Fruit fly (Drosophila melanogaster) whole organism, adult: ENCODE measurements around the gene Cul3.

Experiments
- CG11617 ChIP-seq: fragments of 200-800 bp; sonication (Bioruptor generic); optimal IDR thresholded peaks from 2 replicates; lab custom pipeline; 2017; ENCODE audit warnings: mild to moderate bottlenecking, missing biosample characterization, missing genetic modification reagents, missing genetic modification characterization
- CG12768 ChIP-seq: fragments of 200-800 bp; sonication (Bioruptor generic); optimal IDR thresholded peaks from 2 replicates; lab custom pipeline; 2017; ENCODE audit warnings: missing biosample characterization, missing genetic modification characterization, mild to moderate bottlenecking, moderate library complexity, missing genetic modification reagents
- CG14711 ChIP-seq: fragments of 200-800 bp; sonication (Bioruptor generic); optimal IDR thresholded peaks from 2 replicates; lab custom pipeline; 2018; ENCODE audit warnings: missing biosample characterization, mild to moderate bottlenecking, missing genetic modification characterization, moderate library complexity
- CG1620 ChIP-seq: fragments of 200-800 bp; sonication (Bioruptor generic); optimal IDR thresholded peaks from 2 replicates; lab custom pipeline; 2016; ENCODE audit warnings: missing biosample characterization, missing genetic modification characterization
- CG33017 ChIP-seq: fragments of 200-800 bp; sonication (Bioruptor generic); optimal IDR thresholded peaks from 2 replicates; lab custom pipeline; 2018; ENCODE audit warnings: missing biosample characterization, mild to moderate bottlenecking, missing genetic modification characterization, moderate library complexity
- CG5204 ChIP-seq: fragments of 200-800 bp; sonication (Bioruptor generic); optimal IDR thresholded peaks from 2 replicates; lab custom pipeline; 2016; ENCODE audit warnings: missing biosample characterization, missing genetic modification characterization
- CG7045 ChIP-seq: fragments of 200-800 bp; sonication (Bioruptor generic); optimal IDR thresholded peaks from 2 replicates; lab custom pipeline; 2017; ENCODE audit warnings: missing biosample characterization, mild to moderate bottlenecking, missing genetic modification characterization
- CG7101 ChIP-seq: fragments of 200-800 bp; sonication (Bioruptor generic); optimal IDR thresholded peaks from 2 replicates; lab custom pipeline; 2018; ENCODE audit warnings: missing biosample characterization, mild to moderate bottlenecking, missing genetic modification characterization, moderate library complexity
- Clk ChIP-seq: fragments of 200-800 bp; sonication (Bioruptor generic); optimal IDR thresholded peaks from 2 replicates; lab custom pipeline; 2017; ENCODE audit warnings: missing biosample characterization, missing genetic modification characterization
- Crg-1 ChIP-seq: fragments of 200-800 bp; sonication (Bioruptor generic); optimal IDR thresholded peaks from 2 replicates; lab custom pipeline; 2016; ENCODE audit warnings: missing biosample characterization, missing genetic modification characterization
- Hr96 ChIP-seq: fragments of 200-800 bp; sonication (Bioruptor generic); optimal IDR thresholded peaks from 2 replicates; lab custom pipeline; 2016; ENCODE audit warnings: missing biosample characterization, missing genetic modification characterization
- Mnt ChIP-seq: fragments of 200-800 bp; sonication (Bioruptor generic); optimal IDR thresholded peaks from 2 replicates; lab custom pipeline; 2016; ENCODE audit warnings: missing biosample characterization, mild to moderate bottlenecking, missing genetic modification characterization
- bab1 ChIP-seq: fragments of 200-800 bp; sonication (Bioruptor generic); optimal IDR thresholded peaks from 3 replicates; lab custom pipeline; 2019; ENCODE audit warnings: missing biosample characterization, mild to moderate bottlenecking, missing genetic modification characterization, moderate library complexity
- cic ChIP-seq: fragments of 200-800 bp; sonication (Bioruptor generic); optimal IDR thresholded peaks from 2 replicates; lab custom pipeline; 2017; ENCODE audit warnings: missing biosample characterization, mild to moderate bottlenecking, missing genetic modification characterization, moderate library complexity
- cnc ChIP-seq, 2 experiments: fragments of >200 bp; optimal IDR thresholded peaks; 2 replicates each; lab custom pipeline; 2017
- kay ChIP-seq: fragments of 200-800 bp; sonication (Bioruptor generic); peaks from one replicate; lab custom pipeline; 2016; ENCODE audit warnings: missing biosample characterization, missing genetic modification characterization, borderline replicate concordance
- ovo ChIP-seq: fragments of 200-800 bp; sonication (Bioruptor generic); optimal IDR thresholded peaks from 2 replicates; lab custom pipeline; 2016; ENCODE audit warnings: missing biosample characterization, missing genetic modification characterization
- pad ChIP-seq: fragments of 200-800 bp; sonication (Bioruptor generic); optimal IDR thresholded peaks from 3 replicates; lab custom pipeline; 2017; ENCODE audit warnings: missing biosample characterization, missing genetic modification characterization, mild to moderate bottlenecking, moderate library complexity, missing genetic modification reagents
- tj ChIP-seq: fragments of 200-800 bp; sonication (Bioruptor generic); optimal IDR thresholded peaks from 3 replicates; lab custom pipeline; 2017; ENCODE audit warnings: missing biosample characterization, mild to moderate bottlenecking, missing genetic modification characterization, moderate library complexity
- toe ChIP-seq: fragments of 200-800 bp; sonication (Bioruptor generic); optimal IDR thresholded peaks from 2 replicates; lab custom pipeline; 2016; ENCODE audit warnings: missing biosample characterization, missing genetic modification characterization

Cul3 gene

DNA sequence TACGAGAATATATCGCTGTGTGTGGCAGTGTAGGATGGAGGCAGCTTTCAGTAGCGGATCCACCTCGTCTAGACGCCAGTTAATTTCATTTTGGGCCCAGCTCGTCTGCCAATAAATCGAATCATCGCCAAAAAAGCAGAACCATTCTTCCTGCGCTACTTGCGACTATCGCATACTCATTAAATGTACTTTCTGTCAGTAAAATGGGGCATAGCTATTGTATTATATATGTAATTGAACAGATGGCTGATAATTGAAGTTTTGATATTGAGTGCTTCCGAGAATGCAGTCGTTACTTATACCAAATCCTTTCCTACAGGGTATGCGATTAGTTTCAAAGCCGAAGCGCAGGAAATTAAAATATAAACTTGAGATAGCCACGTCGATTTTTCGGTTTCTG lies 27.1 kb downstream of the Cul3 start:
- no peak for TF ChIP-seq CG1620 (GFP tag; lab: Kevin White, UChicago)
- TF ChIP-seq CG11617 (GFP tag; lab: Kevin White, UChicago), result no peak
- TF ChIP-seq tj, result no peak
- no peak for TF ChIP-seq toe (GFP tag; lab: Kevin White, UChicago)
- no peak for TF ChIP-seq CG33017
- TF ChIP-seq CG7101 (tag; lab: Kevin White, UChicago), result no peak
- TF ChIP-seq Crg-1 (GFP tag; lab: Kevin White, UChicago), result no peak
- TF ChIP-seq CG12768 (GFP tag; lab: Kevin White, UChicago), result no peak
- TF ChIP-seq ovo, result no peak
- TF ChIP-seq CG7045 (GFP tag; lab: Kevin White, UChicago), result no peak
- TF ChIP-seq Clk (GFP tag; lab: Kevin White, UChicago), result no peak
- no peak for TF ChIP-seq bab1 (GFP tag; lab: Kevin White, UChicago)
- TF ChIP-seq kay (GFP tag; lab: Kevin White, UChicago), result no peak
- no peak for TF ChIP-seq CG5204 (GFP tag; lab: Kevin White, UChicago)
- no peak for TF ChIP-seq cnc (optimal IDR thresholded peaks at IDR 0.05; lab: Kevin White, UChicago)
- TF ChIP-seq CG14711 (tag; lab: Kevin White, UChicago), result no peak
- TF ChIP-seq cic, result no peak
- no peak for TF ChIP-seq pad (GFP tag; lab: Kevin White, UChicago)
- no peak for TF ChIP-seq Hr96 (GFP tag; lab: Kevin White, UChicago)
- TF ChIP-seq Mnt (GFP tag; lab: Kevin White, UChicago), result no peak

DNA sequence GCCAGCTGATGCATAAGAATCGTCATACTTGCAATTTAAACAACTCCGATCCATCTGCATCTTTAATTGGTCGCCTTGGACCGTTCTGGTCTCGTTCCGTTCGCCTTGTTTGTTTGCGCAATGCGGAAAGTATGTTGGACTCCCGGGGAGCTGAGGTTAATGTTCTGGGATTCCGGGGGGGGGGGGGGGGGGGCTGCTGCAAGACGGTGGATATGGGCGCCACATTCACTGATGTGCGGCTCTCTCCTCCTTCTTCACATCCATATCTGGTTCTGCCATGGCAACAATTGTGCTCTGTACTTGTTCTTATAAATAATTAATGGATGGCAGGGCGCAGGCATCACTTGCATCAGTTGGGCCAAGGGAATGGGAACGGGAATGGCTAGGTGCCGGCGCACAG lies 28.4 kb downstream of the Cul3 start:
- TF ChIP-seq toe (GFP tag; lab: Kevin White, UChicago) (no peak), ovo (no peak), CG7045 (GFP tag; lab: Kevin White, UChicago) (no peak), bab1 (GFP tag; lab: Kevin White, UChicago) (no peak), cic (no peak), Crg-1 (GFP tag; lab: Kevin White, UChicago) (no peak), pad (GFP tag; lab: Kevin White, UChicago) (no peak), CG11617 (GFP tag; lab: Kevin White, UChicago) (no peak), CG1620 (GFP tag; lab: Kevin White, UChicago) (no peak), CG14711 (tag; lab: Kevin White, UChicago) (no peak), tj (no peak), CG33017 (no peak)
